Worm (Caenorhabditis elegans) whole organism, late embryonic: ENCODE measurements around the gene K02F3.12.

Source experiments
- C08G9.2 ChIP-seq: sonication (generic microtip); optimal IDR thresholded peaks from 2 replicates; lab custom pipeline; 2016; ENCODE audit warnings: mild to moderate bottlenecking, missing genetic modification characterization, moderate library complexity, missing compliant biosample characterization
- Y22D7AL.16 ChIP-seq: sonication (generic microtip); optimal IDR thresholded peaks from 2 replicates; lab custom pipeline; 2016; ENCODE audit warnings: missing genetic modification characterization, missing compliant biosample characterization
- ahr-1 ChIP-seq: sonication (generic microtip); optimal IDR thresholded peaks from 2 replicates; lab custom pipeline; 2016; ENCODE audit warnings: missing genetic modification characterization, missing compliant biosample characterization
- ceh-18 ChIP-seq: sonication (generic microtip); optimal IDR thresholded peaks from 2 replicates; lab custom pipeline; 2016; ENCODE audit warnings: missing genetic modification characterization, missing compliant biosample characterization
- ceh-2 ChIP-seq: sonication (generic microtip); optimal IDR thresholded peaks from 2 replicates; lab custom pipeline; 2016; ENCODE audit warnings: missing genotype, missing genetic modification characterization, missing compliant biosample characterization
- ceh-22 ChIP-seq: sonication (generic microtip); optimal IDR thresholded peaks from 2 replicates; lab custom pipeline; 2017; ENCODE audit warnings: missing biosample characterization, missing genetic modification characterization
- ceh-30 ChIP-seq: fragments of 150-350 bp; optimal IDR thresholded peaks from 2 replicates; lab custom pipeline; 2014; ENCODE audit warnings: missing biosample characterization, missing genetic modification characterization
- ceh-31 ChIP-seq: sonication (generic microtip); optimal IDR thresholded peaks from 2 replicates; lab custom pipeline; 2016; ENCODE audit warnings: missing genetic modification characterization, missing compliant biosample characterization
- ceh-34 ChIP-seq: sonication (generic microtip); optimal IDR thresholded peaks from 2 replicates; lab custom pipeline; 2016; ENCODE audit warnings: mild to moderate bottlenecking, missing genetic modification characterization, missing compliant biosample characterization
- ceh-48 ChIP-seq: sonication (generic microtip); optimal IDR thresholded peaks from 2 replicates; lab custom pipeline; 2016; ENCODE audit warnings: missing genetic modification characterization, inconsistent platforms, missing compliant biosample characterization
- ceh-6 ChIP-seq: fragments of 200-800 bp; sonication (Bioruptor generic); optimal IDR thresholded peaks from 2 replicates; lab custom pipeline; 2018; ENCODE audit warnings: mild to moderate bottlenecking, missing genetic modification characterization, missing compliant biosample characterization
- che-1 ChIP-seq: sonication (generic microtip); optimal IDR thresholded peaks from 2 replicates; lab custom pipeline; 2016; ENCODE audit warnings: mild to moderate bottlenecking, missing genetic modification characterization, missing compliant biosample characterization
- dmd-4 ChIP-seq: sonication (generic microtip); optimal IDR thresholded peaks from 2 replicates; lab custom pipeline; 2016; ENCODE audit warnings: borderline replicate concordance, missing genetic modification characterization, missing compliant biosample characterization
- elt-2 ChIP-seq: sonication (generic microtip); optimal IDR thresholded peaks from 2 replicates; lab custom pipeline; 2016; ENCODE audit warnings: missing genetic modification reagents, missing genetic modification characterization, missing compliant biosample characterization
- elt-4 ChIP-seq: sonication (generic microtip); optimal IDR thresholded peaks from 2 replicates; lab custom pipeline; 2016; ENCODE audit warnings: missing genetic modification characterization, missing compliant biosample characterization
- fax-1 ChIP-seq: sonication (generic microtip); optimal IDR thresholded peaks from 2 replicates; lab custom pipeline; 2016; ENCODE audit warnings: missing genotype, missing genetic modification characterization, missing compliant biosample characterization
- fkh-10 ChIP-seq: fragments of 150-350 bp; optimal IDR thresholded peaks from 2 replicates; lab custom pipeline; 2014; ENCODE audit warnings: missing biosample characterization, missing genetic modification reagents, missing genetic modification characterization
- fkh-6 ChIP-seq: sonication (generic microtip); optimal IDR thresholded peaks from 2 replicates; lab custom pipeline; 2016; ENCODE audit warnings: missing genetic modification characterization, missing compliant biosample characterization
- gmeb-2 ChIP-seq: sonication (generic microtip); optimal IDR thresholded peaks from 2 replicates; lab custom pipeline; 2016; ENCODE audit warnings: missing genetic modification characterization, inconsistent platforms, missing compliant biosample characterization
- hlh-13 ChIP-seq: fragments of 200-800 bp; sonication (Bioruptor generic); optimal IDR thresholded peaks from 2 replicates; lab custom pipeline; 2018; ENCODE audit warnings: mild to moderate bottlenecking, missing genetic modification characterization, missing compliant biosample characterization
- hlh-8 ChIP-seq: sonication (generic microtip); optimal IDR thresholded peaks from 2 replicates; lab custom pipeline; 2016; ENCODE audit warnings: missing genotype, missing genetic modification characterization, missing compliant biosample characterization
- lin-11 ChIP-seq: fragments of 200-800 bp; sonication (Bioruptor generic); optimal IDR thresholded peaks from 2 replicates; lab custom pipeline; 2018; ENCODE audit warnings: mild to moderate bottlenecking, missing genetic modification characterization, missing compliant biosample characterization
- madf-2 ChIP-seq: sonication (generic microtip); optimal IDR thresholded peaks from 2 replicates; lab custom pipeline; 2017; ENCODE audit warnings: missing genetic modification characterization, missing compliant biosample characterization
- mec-3 ChIP-seq: sonication (generic microtip); optimal IDR thresholded peaks from 2 replicates; lab custom pipeline; 2016; ENCODE audit warnings: borderline replicate concordance, missing genetic modification characterization, missing compliant biosample characterization
- nfya-1 ChIP-seq: sonication (generic microtip); optimal IDR thresholded peaks from 2 replicates; lab custom pipeline; 2017; ENCODE audit warnings: missing genetic modification characterization, mild to moderate bottlenecking, missing compliant biosample characterization, antibody characterized with exemption, moderate library complexity
- npax-4 ChIP-seq: sonication (generic microtip); optimal IDR thresholded peaks from 2 replicates; lab custom pipeline; 2016; ENCODE audit warnings: missing genetic modification characterization, missing compliant biosample characterization
- odd-2 ChIP-seq: sonication (generic microtip); optimal IDR thresholded peaks from 2 replicates; lab custom pipeline; 2017; ENCODE audit warnings: antibody characterized with exemption, mild to moderate bottlenecking, missing genetic modification characterization, missing compliant biosample characterization
- pat-9 ChIP-seq: fragments of 200-800 bp; sonication (Bioruptor generic); optimal IDR thresholded peaks from 2 replicates; lab custom pipeline; 2018; ENCODE audit warnings: mild to moderate bottlenecking, missing genetic modification characterization, moderate library complexity, missing compliant biosample characterization
- pax-1 ChIP-seq: fragments of 150-350 bp; optimal IDR thresholded peaks from 2 replicates; lab custom pipeline; 2014; ENCODE audit warnings: missing biosample characterization, missing genetic modification characterization
- pha-2 ChIP-seq: sonication (generic microtip); optimal IDR thresholded peaks from 2 replicates; lab custom pipeline; 2017; ENCODE audit warnings: mild to moderate bottlenecking, missing genetic modification characterization, missing compliant biosample characterization
- pqm-1 ChIP-seq: sonication (generic microtip); optimal IDR thresholded peaks from 2 replicates; lab custom pipeline; 2016; ENCODE audit warnings: missing genetic modification characterization, missing compliant biosample characterization
- pros-1 ChIP-seq: fragments of 150-350 bp; optimal IDR thresholded peaks from 2 replicates; lab custom pipeline; 2014; ENCODE audit warnings: missing biosample characterization, missing genetic modification reagents, missing genetic modification characterization
- ref-2 ChIP-seq: sonication (generic microtip); optimal IDR thresholded peaks from 2 replicates; lab custom pipeline; 2016; ENCODE audit warnings: missing genetic modification characterization, missing compliant biosample characterization
- rnt-1 ChIP-seq: sonication (generic microtip); optimal IDR thresholded peaks from 2 replicates; lab custom pipeline; 2016; ENCODE audit warnings: missing genetic modification characterization, missing compliant biosample characterization
- sdc-2 ChIP-seq: sonication (generic microtip); optimal IDR thresholded peaks from 2 replicates; lab custom pipeline; 2016; ENCODE audit warnings: missing genotype, missing genetic modification characterization, missing compliant biosample characterization
- sox-4 ChIP-seq: sonication (generic microtip); optimal IDR thresholded peaks from 2 replicates; lab custom pipeline; 2017; ENCODE audit warnings: mild to moderate bottlenecking, missing genetic modification characterization, inconsistent platforms, missing compliant biosample characterization
- syd-9 ChIP-seq: sonication (generic microtip); optimal IDR thresholded peaks from 2 replicates; lab custom pipeline; 2016; ENCODE audit warnings: mild to moderate bottlenecking, missing genetic modification characterization, moderate library complexity, missing compliant biosample characterization
- tbx-2 ChIP-seq: sonication (generic microtip); optimal IDR thresholded peaks from 2 replicates; lab custom pipeline; 2016; ENCODE audit warnings: missing genetic modification characterization, missing compliant biosample characterization
- ttx-3 ChIP-seq: sonication (generic microtip); optimal IDR thresholded peaks from 2 replicates; lab custom pipeline; 2016; ENCODE audit warnings: missing genetic modification reagents, missing genetic modification characterization, missing compliant biosample characterization
- unc-55 ChIP-seq: sonication (generic microtip); optimal IDR thresholded peaks from 2 replicates; lab custom pipeline; 2017; ENCODE audit warnings: missing biosample characterization, missing genetic modification reagents, missing genetic modification characterization

The K02F3.12 gene

ce11 chrIII:822546-823272 lies 33.7 kb upstream of the K02F3.12 start, which contains the start of gene clec-149:
TSS of gene clec-149 (plus strand) at chrIII:823222.
- TF ChIP-seq ceh-18 (tag; lab: Kevin White, UChicago) = peak; percentile 28
- no peak for TF ChIP-seq fkh-10 (GFP tag; lab: Kevin White, UChicago)

- TF ChIP-seq ref-2 (tag; lab: Kevin White, UChicago) = no peak
- no peak for TF ChIP-seq rnt-1
- no peak for TF ChIP-seq fkh-6 (tag; lab: Kevin White, UChicago)
- no peak for TF ChIP-seq ttx-3 (tag; lab: Kevin White, UChicago)
- no peak for TF ChIP-seq mec-3 (tag; lab: Kevin White, UChicago)
- TF ChIP-seq sox-4 (tag; lab: Kevin White, UChicago) = no peak
- TF ChIP-seq pha-2 (tag; lab: Kevin White, UChicago) = no peak
- no peak for TF ChIP-seq pax-1 (tag; lab: Kevin White, UChicago)
- no peak for TF ChIP-seq ceh-34 (tag; lab: Kevin White, UChicago)
- no peak for TF ChIP-seq syd-9 (tag; lab: Kevin White, UChicago)
- no peak for TF ChIP-seq ahr-1
- no peak for TF ChIP-seq madf-2 (tag; lab: Kevin White, UChicago)
- TF ChIP-seq, all 69 proteins: peak for 0
These were observed 31.1 kb upstream of the K02F3.12 start for ce11 chrIII:825256-825655.

ce11 chrIII:831961-832360 lies 24.4 kb upstream of the K02F3.12 start, which contains the start of gene ceeh-1:
TSS of gene ceeh-1 (minus strand) at chrIII:832277.
- TF ChIP-seq fkh-6 (tag; lab: Kevin White, UChicago) (no peak), dmd-4 (tag; lab: Kevin White, UChicago) (no peak)

ce11 chrIII:832855-833504 lies 23.4 kb upstream of the K02F3.12 start, which contains the start of gene zip-2:
TSS of gene zip-2 (plus strand) at chrIII:832982.
- TF ChIP-seq odd-2 (tag; lab: Kevin White, UChicago) (no peak), elt-2 (peak; percentile 27), ceh-6 (no peak), elt-4 (no peak), fax-1 (tag; lab: Kevin White, UChicago) (no peak)

ce11 chrIII:833711-834442 lies 22.5 kb upstream of the K02F3.12 start:
- TF ChIP-seq hlh-8 (tag; lab: Kevin White, UChicago) (peak; percentile 14), che-1 (tag; lab: Kevin White, UChicago) (no peak), nfya-1 (tag; lab: Kevin White, UChicago) (peak; percentile 92), ceh-31 (tag; lab: Kevin White, UChicago) (peak; percentile 87), sdc-2 (tag; lab: Kevin White, UChicago) (peak; percentile 17), ceh-6 (no peak), npax-4 (tag; lab: Kevin White, UChicago) (no peak), gmeb-2 (tag; lab: Kevin White, UChicago) (no peak), pat-9 (no peak), pqm-1 (peak; percentile 42), ref-2 (tag; lab: Kevin White, UChicago) (peak; percentile 76), unc-55 (GFP tag; lab: Kevin White, UChicago) (peak; percentile 91), dmd-4 (tag; lab: Kevin White, UChicago) (no peak), ceh-2 (tag; lab: Kevin White, UChicago) (peak; percentile 48), Y22D7AL.16 (tag; lab: Kevin White, UChicago) (no peak), tbx-2 (tag; lab: Kevin White, UChicago) (peak; percentile 95), elt-4 (no peak), ceh-48 (no peak), mec-3 (tag; lab: Kevin White, UChicago) (no peak), lin-11 (no peak), pros-1 (tag; lab: Kevin White, UChicago) (no peak), hlh-13 (GFP tag; lab: Kevin White, UChicago) (no peak), ceh-30 (no peak), ahr-1 (no peak), ceh-22 (tag; lab: Kevin White, UChicago) (no peak), fkh-6 (tag; lab: Kevin White, UChicago) (peak; percentile 2), C08G9.2 (no peak)
